Worm (Caenorhabditis elegans) whole organism, mixed stage, embryonic: ENCODE data around the gene klc-2.

Experiments used
- bed-3 ChIP-seq: fragments of 200-800 bp; sonication (Bioruptor generic); optimal IDR thresholded peaks from 3 replicates; lab custom pipeline; 2018; ENCODE audit warnings: mild to moderate bottlenecking, missing genetic modification characterization, moderate library complexity, missing compliant biosample characterization
- blmp-1 ChIP-seq: fragments of 150-350 bp; optimal IDR thresholded peaks from 2 replicates; lab custom pipeline; 2014; ENCODE audit warnings: missing biosample characterization, missing genetic modification characterization
- ces-1 ChIP-seq: fragments of 150-350 bp; optimal IDR thresholded peaks from 2 replicates; lab custom pipeline; 2014; ENCODE audit warnings: missing biosample characterization, missing genetic modification reagents, missing genetic modification characterization
- lsy-2 ChIP-seq: fragments of 150-350 bp; optimal IDR thresholded peaks from 2 replicates; lab custom pipeline; 2014; ENCODE audit warnings: missing biosample characterization, missing genetic modification characterization
- nhr-237 ChIP-seq: fragments of 150-350 bp; optimal IDR thresholded peaks from 2 replicates; lab custom pipeline; 2014; ENCODE audit warnings: missing biosample characterization, missing genetic modification characterization
- nhr-76 ChIP-seq: sonication (generic microtip); optimal IDR thresholded peaks from 2 replicates; lab custom pipeline; 2017; ENCODE audit warnings: missing biosample characterization, missing genetic modification characterization
- pha-4 ChIP-seq: fragments of 150-350 bp; optimal IDR thresholded peaks from 2 replicates; lab custom pipeline; 2018; ENCODE audit warnings: missing biosample characterization, missing genetic modification reagents, missing genetic modification characterization
- snpc-4 ChIP-seq: fragments of 150-350 bp; optimal IDR thresholded peaks from 2 replicates; lab custom pipeline; 2014; ENCODE audit warnings: missing biosample characterization, missing genetic modification characterization
- unc-39 ChIP-seq: fragments of 150-350 bp; optimal IDR thresholded peaks from 2 replicates; lab custom pipeline; 2014; ENCODE audit warnings: missing biosample characterization, missing genetic modification characterization
- ztf-11 ChIP-seq: fragments of 150-350 bp; optimal IDR thresholded peaks from 2 replicates; lab custom pipeline; 2014; ENCODE audit warnings: missing biosample characterization, missing genetic modification characterization

ce11 chrV:5527694-5528093, 53.5 kb downstream of the klc-2 start:
- TF ChIP-seq unc-39 = no peak
- no peak for TF ChIP-seq ztf-11 (tag; lab: Kevin White, UChicago)
- TF ChIP-seq lsy-2 (tag; lab: Kevin White, UChicago) = no peak
- TF ChIP-seq nhr-76 = no peak
- no peak for TF ChIP-seq bed-3 (GFP tag; lab: Kevin White, UChicago)
- TF ChIP-seq snpc-4 (tag; lab: Kevin White, UChicago) = no peak
- TF ChIP-seq pha-4 (tag; lab: Kevin White, UChicago) = no peak
- no peak for TF ChIP-seq ces-1 (GFP tag; lab: Kevin White, UChicago)
- TF ChIP-seq nhr-237 (tag; lab: Kevin White, UChicago) = no peak
- no peak for TF ChIP-seq blmp-1 (tag; lab: Kevin White, UChicago)
